Fruit fly (Drosophila melanogaster): ENCODE data around the gene CG34313.

CG34313 gene

DNA sequence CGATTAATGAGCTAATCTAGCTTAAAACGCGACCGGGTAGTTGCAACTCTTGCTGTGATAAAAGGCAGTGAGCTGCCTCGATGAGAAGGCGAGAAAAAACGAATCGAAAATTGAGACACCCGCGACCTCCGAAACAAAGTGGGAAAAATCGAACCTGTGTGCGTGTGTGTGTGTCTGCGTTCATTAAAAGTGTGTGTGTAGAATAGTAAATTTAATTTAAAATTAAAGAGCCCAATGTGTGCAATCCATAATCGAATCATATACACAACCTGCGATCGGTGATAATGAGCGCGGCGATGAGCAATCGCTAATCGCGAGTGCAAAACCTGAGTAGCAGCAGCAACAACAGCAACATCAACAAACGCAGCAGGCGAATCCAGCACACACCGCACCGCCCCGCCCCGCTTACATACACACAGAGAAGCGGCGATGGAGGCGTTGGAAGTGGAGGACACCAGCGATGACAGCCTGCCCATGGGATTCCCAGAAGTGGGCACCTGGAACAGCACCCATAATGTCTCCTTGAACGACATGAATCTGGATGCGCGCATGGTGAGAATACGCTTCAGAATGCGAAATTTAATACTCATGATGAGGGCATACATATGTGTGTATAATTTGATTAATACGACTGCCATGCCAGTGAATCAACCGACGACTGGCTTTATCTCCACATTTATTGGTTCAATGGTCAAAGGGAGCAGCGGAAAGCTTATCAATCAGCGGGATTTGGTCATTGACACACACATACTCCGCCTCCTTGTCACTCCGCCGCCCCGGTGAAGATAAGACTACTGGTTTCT lies 9.5 kb downstream of the CG34313 start:
- no peak for TF ChIP-seq CG17801 (GFP tag; optimal IDR thresholded peaks at IDR 0.05; ENCODE audit: partially characterized antibody)

DNA sequence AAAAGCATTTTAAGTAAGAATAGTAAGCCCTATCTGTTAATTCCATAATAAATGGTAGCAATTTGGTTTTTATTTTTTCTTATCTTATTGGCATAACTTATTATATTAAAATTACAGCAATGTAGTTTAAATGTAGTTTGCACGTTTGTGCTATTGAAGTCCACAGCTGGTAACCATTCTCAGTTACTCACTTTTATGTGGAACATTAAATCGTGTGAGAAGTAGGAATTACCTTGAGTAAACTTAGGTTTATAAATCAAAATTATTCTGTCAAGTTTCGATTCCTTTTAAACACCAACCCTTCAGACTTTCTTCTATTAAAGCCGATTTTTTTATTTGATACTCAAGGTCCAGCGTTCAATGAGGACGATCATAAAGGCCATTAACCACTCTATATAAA lies 10.3 kb downstream of the CG34313 start, which contains the start of gene CG42556:
TSS of gene CG42556 (plus strand) at position 301 of the 400 bp plus-strand sequence.
- no peak for TF ChIP-seq CG17801 (GFP tag; optimal IDR thresholded peaks at IDR 0.05; ENCODE audit: partially characterized antibody)

DNA sequence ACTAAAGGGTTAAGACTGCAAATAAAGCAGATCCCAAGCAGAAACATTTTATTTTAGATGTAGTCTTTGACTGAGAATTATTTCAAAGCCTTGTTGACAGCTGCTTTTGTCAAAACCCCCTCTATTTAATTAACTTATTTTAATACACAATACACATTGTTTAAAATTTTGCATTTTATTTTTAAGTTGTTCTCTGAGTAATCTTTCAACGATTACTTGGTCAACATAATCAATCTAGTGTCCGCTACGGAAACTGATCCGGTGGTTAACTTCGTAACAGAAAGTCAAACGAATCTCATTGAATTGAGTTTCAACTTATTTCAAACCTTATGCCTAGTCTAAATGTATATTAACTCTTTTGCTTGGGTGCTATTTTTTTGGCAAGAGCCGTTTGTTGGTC lies 21.1 kb downstream of the CG34313 start, which contains the start of gene CG31805:
TSS of gene CG31805 (minus strand) at position 101 of the 400 bp plus-strand sequence.
- no peak for TF ChIP-seq CG17801 (GFP tag; optimal IDR thresholded peaks at IDR 0.05; ENCODE audit: partially characterized antibody)

DNA sequence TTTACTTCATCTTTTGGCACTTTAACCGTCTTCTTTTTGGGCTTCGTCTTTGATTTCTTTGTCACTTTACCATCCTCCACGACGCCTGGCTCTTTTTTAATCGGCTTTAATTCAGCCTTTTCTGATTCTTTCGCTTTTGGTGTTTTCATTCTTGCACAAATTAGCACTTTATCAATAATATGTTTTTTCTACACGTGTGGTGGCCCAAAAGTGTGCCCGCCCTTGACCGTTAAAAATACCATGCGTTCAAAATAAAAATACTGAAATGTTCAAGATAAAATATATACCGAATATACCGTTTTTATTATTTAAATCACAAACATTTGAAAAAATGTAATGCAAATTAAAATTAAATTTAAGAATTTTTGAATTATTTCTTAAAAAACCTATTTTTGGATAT lies 22.7 kb downstream of the CG34313 start, which contains the start of gene CG12288:
TSS of gene CG12288 (minus strand) at position 216 of the 400 bp plus-strand sequence.
- no peak for TF ChIP-seq CG17801 (GFP tag; optimal IDR thresholded peaks at IDR 0.05; ENCODE audit: partially characterized antibody)

DNA sequence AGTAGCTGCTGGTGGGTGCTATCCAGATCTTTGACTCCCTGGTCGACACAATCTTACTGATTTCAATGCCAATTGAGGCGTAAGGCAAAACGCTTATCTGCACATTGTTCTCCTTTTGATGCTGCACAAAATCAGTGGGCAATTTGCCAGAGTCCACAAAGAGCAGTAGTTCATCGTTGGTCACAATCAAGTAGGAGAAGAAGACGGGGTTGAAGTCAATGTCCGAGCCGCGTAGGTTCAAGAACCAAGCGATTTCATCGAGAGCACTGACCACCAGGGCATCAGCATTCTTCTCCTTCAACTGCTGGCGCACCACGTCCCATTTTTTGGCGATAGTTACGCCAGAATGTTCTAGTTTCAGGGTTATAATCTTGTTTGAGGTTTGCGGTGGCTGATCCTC lies 30.0 kb downstream of the CG34313 start:
- TF ChIP-seq CG17801 (GFP tag; optimal IDR thresholded peaks at IDR 0.05; ENCODE audit: partially characterized antibody), result no peak

DNA sequence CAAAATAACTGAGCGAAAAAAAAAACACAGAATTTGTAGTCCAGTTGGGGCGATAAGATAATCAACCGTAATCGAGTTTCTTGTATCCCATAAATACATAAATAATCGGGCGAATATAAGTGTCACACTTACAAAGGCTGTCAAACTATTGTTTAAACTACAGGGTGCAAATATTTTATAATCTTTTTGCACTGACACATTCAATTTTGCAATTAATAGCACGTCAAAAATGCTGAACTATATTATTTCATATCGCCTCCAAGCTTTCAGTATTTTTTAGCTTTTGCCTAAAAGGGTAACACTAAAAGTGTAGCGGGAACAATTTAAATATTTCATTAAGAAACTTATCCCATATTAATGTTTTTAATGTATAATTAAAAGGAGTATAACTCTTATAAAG lies 30.9 kb downstream of the CG34313 start, which contains the start of gene ApepP:
TSS of gene ApepP (minus strand) at position 242 of the 400 bp plus-strand sequence.
- no peak for TF ChIP-seq CG17801 (GFP tag; optimal IDR thresholded peaks at IDR 0.05; ENCODE audit: partially characterized antibody)

DNA sequence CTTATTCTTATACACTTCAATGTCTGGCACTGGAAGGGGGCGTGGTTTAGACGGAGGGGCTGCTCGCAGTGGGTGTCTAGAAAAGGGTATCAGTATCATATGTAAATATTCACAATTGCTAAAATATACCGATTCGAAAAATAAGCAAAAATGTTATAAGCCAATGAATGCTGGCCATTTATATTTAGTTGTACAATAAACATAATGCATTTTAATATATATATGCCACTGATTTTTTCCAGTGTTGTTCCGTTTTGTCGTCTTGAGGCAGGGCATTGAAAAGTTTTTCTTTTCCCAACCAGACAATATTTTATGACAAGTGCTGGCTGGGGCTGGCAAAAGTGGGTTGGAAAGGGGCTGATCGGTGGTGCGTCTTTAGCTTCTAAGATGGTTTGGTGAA lies 42.5 kb downstream of the CG34313 start:
- TF ChIP-seq CG17801 (GFP tag; optimal IDR thresholded peaks at IDR 0.05; ENCODE audit: partially characterized antibody), result no peak

Data from ovary, adult (tissue).